Fruit fly (Drosophila melanogaster) whole organism, embryonic: ENCODE data around the gene CG42494.

Experiments
- BtbVII ChIP-seq: fragments of 200-800 bp; sonication (Bioruptor generic); optimal IDR thresholded peaks from 3 replicates; lab custom pipeline; 2017; ENCODE audit warnings: missing biosample characterization, mild to moderate bottlenecking, missing genetic modification characterization
- CG1024 ChIP-seq: fragments of 200-800 bp; sonication (Bioruptor generic); IDR thresholded peaks from 2 replicates; pipeline ENCODE4 v1.3.6; 2022; ENCODE audit warnings: missing biosample characterization, missing genetic modification characterization
- CG11456 ChIP-seq: fragments of 200-800 bp; sonication (Bioruptor generic); IDR thresholded peaks from 3 replicates; pipeline ENCODE4 v1.3.6; 2022; ENCODE audit warnings: missing biosample characterization, missing genetic modification characterization
- CG13775 ChIP-seq: fragments of 200-800 bp; sonication (Bioruptor generic); optimal IDR thresholded peaks from 3 replicates; lab custom pipeline; 2017; ENCODE audit warnings: missing biosample characterization, mild to moderate bottlenecking, missing genetic modification characterization
- CG14441 ChIP-seq: fragments of 200-800 bp; sonication (Bioruptor generic); IDR thresholded peaks from 2 replicates; pipeline ENCODE4 v1.3.6; 2022; ENCODE audit warnings: missing biosample characterization, missing genetic modification characterization
- CG14965 ChIP-seq: fragments of 200-800 bp; sonication (Bioruptor generic); optimal IDR thresholded peaks from 2 replicates; lab custom pipeline; 2016; ENCODE audit warnings: missing biosample characterization, missing genetic modification characterization, borderline replicate concordance
- CG15514 ChIP-seq: fragments of 200-800 bp; sonication (Bioruptor generic); optimal IDR thresholded peaks from 3 replicates; lab custom pipeline; 2017; ENCODE audit warnings: missing biosample characterization, missing genetic modification characterization, mild to moderate bottlenecking, moderate library complexity, missing genetic modification reagents
- CG16779 ChIP-seq: fragments of 200-800 bp; sonication (Bioruptor generic); IDR thresholded peaks from 2 replicates; pipeline ENCODE4 v1.3.6; 2022; ENCODE audit warnings: missing biosample characterization, missing genetic modification characterization
- CG17359 ChIP-seq: fragments of 200-800 bp; sonication (Bioruptor generic); optimal IDR thresholded peaks from 3 replicates; lab custom pipeline; 2018; ENCODE audit warnings: missing biosample characterization, mild to moderate bottlenecking, missing genetic modification characterization, moderate library complexity
- CG2202 ChIP-seq: fragments of 200-800 bp; sonication (Bioruptor generic); optimal IDR thresholded peaks from 2 replicates; lab custom pipeline; 2018; ENCODE audit warnings: missing biosample characterization, mild to moderate bottlenecking, missing genetic modification characterization
- CG31388 ChIP-seq: fragments of 200-800 bp; sonication (Bioruptor generic); optimal IDR thresholded peaks from 2 replicates; lab custom pipeline; 2016; ENCODE audit warnings: missing biosample characterization, missing genetic modification characterization
- CG31441 ChIP-seq: fragments of 200-800 bp; sonication (Bioruptor generic); IDR thresholded peaks from 2 replicates; pipeline ENCODE4 v1.3.6; 2022; ENCODE audit warnings: missing biosample characterization, missing genetic modification characterization
- CG3163 ChIP-seq: fragments of 200-800 bp; sonication (Bioruptor generic); optimal IDR thresholded peaks from 3 replicates; lab custom pipeline; 2016; ENCODE audit warnings: missing biosample characterization, missing genetic modification characterization
- CG3838 ChIP-seq: fragments of 200-800 bp; sonication (Bioruptor generic); optimal IDR thresholded peaks from 3 replicates; lab custom pipeline; 2016; ENCODE audit warnings: missing biosample characterization, missing genetic modification characterization
- CG4617 ChIP-seq: fragments of 200-800 bp; sonication (Bioruptor generic); optimal IDR thresholded peaks from 3 replicates; lab custom pipeline; 2016; ENCODE audit warnings: missing biosample characterization, missing genetic modification characterization, borderline replicate concordance
- CG4730 ChIP-seq: fragments of 200-800 bp; sonication (Bioruptor generic); IDR thresholded peaks from 2 replicates; pipeline ENCODE4 v1.3.6; 2022; ENCODE audit warnings: missing biosample characterization, missing genetic modification characterization
- CG6683 ChIP-seq: fragments of 200-800 bp; sonication (Bioruptor generic); optimal IDR thresholded peaks from 2 replicates; lab custom pipeline; 2017; ENCODE audit warnings: missing biosample characterization, mild to moderate bottlenecking, missing genetic modification characterization, missing genetic modification reagents
- CG6791 ChIP-seq: fragments of 200-800 bp; sonication (Bioruptor generic); IDR thresholded peaks from 3 replicates; pipeline ENCODE4 v1.3.6; 2022; ENCODE audit warnings: missing biosample characterization, missing genetic modification characterization; ENCODE audit not compliant: partially characterized antibody
- CG7357 ChIP-seq: fragments of 200-800 bp; sonication (Bioruptor generic); IDR thresholded peaks from 3 replicates; pipeline ENCODE4 v1.3.6; 2022; ENCODE audit warnings: missing biosample characterization, missing genetic modification characterization
- CG7839 ChIP-seq: fragments of 200-800 bp; sonication (Bioruptor generic); optimal IDR thresholded peaks from 3 replicates; lab custom pipeline; 2018; ENCODE audit warnings: missing biosample characterization, mild to moderate bottlenecking, missing genetic modification characterization, moderate library complexity
- CG8359 ChIP-seq: fragments of 200-800 bp; sonication (Bioruptor generic); optimal IDR thresholded peaks from 2 replicates; lab custom pipeline; 2017; ENCODE audit warnings: missing biosample characterization, mild to moderate bottlenecking, missing genetic modification characterization, borderline replicate concordance
- CG9727 ChIP-seq: fragments of 200-800 bp; sonication (Bioruptor generic); optimal IDR thresholded peaks from 3 replicates; lab custom pipeline; 2017; ENCODE audit warnings: missing biosample characterization, mild to moderate bottlenecking, missing genetic modification characterization
- CoRest ChIP-seq: fragments of 200-800 bp; sonication (Bioruptor generic); optimal IDR thresholded peaks from 3 replicates; lab custom pipeline; 2018; ENCODE audit warnings: missing biosample characterization, mild to moderate bottlenecking, missing genetic modification characterization, moderate library complexity
- Gug ChIP-seq: fragments of 200-800 bp; sonication (Bioruptor generic); IDR thresholded peaks from 4 replicates; pipeline ENCODE4 v1.3.6; 2022; ENCODE audit warnings: missing biosample characterization, missing genetic modification characterization
- Jarid2 ChIP-seq: fragments of 200-800 bp; sonication (Bioruptor generic); optimal IDR thresholded peaks from 3 replicates; lab custom pipeline; 2017; ENCODE audit warnings: mild to moderate bottlenecking, missing biosample characterization, missing genetic modification reagents, missing genetic modification characterization
- Max ChIP-seq: fragments of 200-800 bp; sonication (Bioruptor generic); optimal IDR thresholded peaks from 2 replicates; lab custom pipeline; 2016; ENCODE audit warnings: missing biosample characterization, mild to moderate bottlenecking, missing genetic modification characterization
- Mrtf ChIP-seq: fragments of 200-800 bp; sonication (Bioruptor generic); IDR thresholded peaks from 3 replicates; pipeline ENCODE4 v1.3.6; 2022; ENCODE audit warnings: missing biosample characterization, missing genetic modification characterization
- YL-1 ChIP-seq: fragments of 200-800 bp; sonication (Bioruptor generic); optimal IDR thresholded peaks from 3 replicates; lab custom pipeline; 2017; ENCODE audit warnings: missing biosample characterization, mild to moderate bottlenecking, missing genetic modification characterization
- bbx ChIP-seq: fragments of 200-800 bp; sonication (Bioruptor generic); IDR thresholded peaks from 2 replicates; pipeline ENCODE4 v1.3.6; 2022; ENCODE audit warnings: missing biosample characterization, missing genetic modification characterization; ENCODE audit not compliant: partially characterized antibody
- btn ChIP-seq: fragments of 200-800 bp; sonication (Bioruptor generic); optimal IDR thresholded peaks from 2 replicates; lab custom pipeline; 2016; ENCODE audit warnings: missing biosample characterization, missing genetic modification characterization
- chn ChIP-seq: fragments of 200-800 bp; sonication (Bioruptor generic); optimal IDR thresholded peaks from 2 replicates; lab custom pipeline; 2016; ENCODE audit warnings: missing biosample characterization, missing genetic modification characterization
- cwo ChIP-seq: fragments of 200-800 bp; sonication (Bioruptor generic); optimal IDR thresholded peaks from 3 replicates; lab custom pipeline; 2017; ENCODE audit warnings: missing biosample characterization, missing genetic modification characterization, mild to moderate bottlenecking, moderate library complexity, missing genetic modification reagents
- dan ChIP-seq: fragments of 200-800 bp; sonication (Bioruptor generic); IDR thresholded peaks from 2 replicates; pipeline ENCODE4 v1.3.6; 2022; ENCODE audit warnings: missing biosample characterization, missing genetic modification characterization
- disco-r ChIP-seq: fragments of 200-800 bp; sonication (Bioruptor generic); optimal IDR thresholded peaks from 2 replicates; lab custom pipeline; 2016; ENCODE audit warnings: missing biosample characterization, missing genetic modification characterization
- dmrt11E ChIP-seq: fragments of 200-800 bp; sonication (Bioruptor generic); optimal IDR thresholded peaks from 3 replicates; lab custom pipeline; 2018; ENCODE audit warnings: missing biosample characterization, mild to moderate bottlenecking, missing genetic modification characterization, moderate library complexity
- exex ChIP-seq: fragments of 200-800 bp; sonication (Bioruptor generic); optimal IDR thresholded peaks from 4 replicates; lab custom pipeline; 2018; ENCODE audit warnings: missing biosample characterization, mild to moderate bottlenecking, missing genetic modification characterization, moderate library complexity
- fd3F ChIP-seq: fragments of 200-800 bp; sonication (Bioruptor generic); optimal IDR thresholded peaks from 2 replicates; lab custom pipeline; 2018; ENCODE audit warnings: missing biosample characterization, mild to moderate bottlenecking, missing genetic modification characterization, moderate library complexity
- fd64A ChIP-seq: fragments of 200-800 bp; sonication (Bioruptor generic); optimal IDR thresholded peaks from 3 replicates; lab custom pipeline; 2018; ENCODE audit warnings: missing biosample characterization, mild to moderate bottlenecking, missing genetic modification characterization
- gem ChIP-seq: fragments of 200-800 bp; sonication (Bioruptor generic); optimal IDR thresholded peaks from 2 replicates; lab custom pipeline; 2019; ENCODE audit warnings: missing biosample characterization, mild to moderate bottlenecking, missing genetic modification characterization, moderate library complexity
- gro ChIP-seq: fragments of 200-800 bp; sonication (Bioruptor generic); optimal IDR thresholded peaks from 2 replicates; lab custom pipeline; 2016; ENCODE audit warnings: missing biosample characterization, missing genetic modification characterization
- h ChIP-seq: fragments of >200 bp; optimal IDR thresholded peaks from 2 replicates; lab custom pipeline; 2017
- lola ChIP-seq, 3 experiments: fragments of >200 bp in 2 of 3; fragments of 200-800 bp in 1 of 3; sonication (Bioruptor generic) in 1 of 3; optimal IDR thresholded peaks; 2 replicates each; lab custom pipeline; 2017 to 2019; ENCODE audit warnings: missing biosample characterization in 3 of 3, missing genetic modification characterization in 3 of 3, mild to moderate bottlenecking in 1 of 3, moderate library complexity in 1 of 3
- nmo ChIP-seq: fragments of 200-800 bp; sonication (Bioruptor generic); optimal IDR thresholded peaks from 2 replicates; lab custom pipeline; 2018; ENCODE audit warnings: missing biosample characterization, mild to moderate bottlenecking, missing genetic modification characterization, moderate library complexity
- otp ChIP-seq: fragments of 200-800 bp; sonication (Bioruptor generic); IDR thresholded peaks from 3 replicates; pipeline ENCODE4, ENCODE4 v1.3.6; 2022; ENCODE audit warnings: missing biosample characterization, missing genetic modification characterization
- sens-2 ChIP-seq: fragments of 200-800 bp; sonication (Bioruptor generic); IDR thresholded peaks from 2 replicates; pipeline ENCODE4 v1.3.6; 2022; ENCODE audit warnings: missing biosample characterization, missing genetic modification characterization
- stwl ChIP-seq: fragments of 200-800 bp; sonication (Bioruptor generic); optimal IDR thresholded peaks from 3 replicates; lab custom pipeline; 2018; ENCODE audit warnings: missing biosample characterization, mild to moderate bottlenecking, missing genetic modification characterization, moderate library complexity
- tio ChIP-seq: fragments of 200-800 bp; sonication (Bioruptor generic); optimal IDR thresholded peaks from 2 replicates; lab custom pipeline; 2017; ENCODE audit warnings: missing biosample characterization, missing genetic modification characterization, inconsistent platforms
- tna ChIP-seq: fragments of 200-800 bp; sonication (Bioruptor generic); IDR thresholded peaks from 2 replicates; pipeline ENCODE4 v1.3.6; 2022; ENCODE audit warnings: missing biosample characterization, missing genetic modification characterization; ENCODE audit not compliant: partially characterized antibody
- unc-4 ChIP-seq: fragments of 200-800 bp; sonication (Bioruptor generic); IDR thresholded peaks from 2 replicates; pipeline ENCODE4 v1.3.6; 2022; ENCODE audit warnings: missing biosample characterization, missing genetic modification characterization; ENCODE audit not compliant: partially characterized antibody
- zen ChIP-seq: fragments of 200-800 bp; sonication (Bioruptor generic); optimal IDR thresholded peaks from 3 replicates; lab custom pipeline; 2018; ENCODE audit warnings: missing biosample characterization, mild to moderate bottlenecking, missing genetic modification characterization, moderate library complexity

The CG42494 gene

DNA sequence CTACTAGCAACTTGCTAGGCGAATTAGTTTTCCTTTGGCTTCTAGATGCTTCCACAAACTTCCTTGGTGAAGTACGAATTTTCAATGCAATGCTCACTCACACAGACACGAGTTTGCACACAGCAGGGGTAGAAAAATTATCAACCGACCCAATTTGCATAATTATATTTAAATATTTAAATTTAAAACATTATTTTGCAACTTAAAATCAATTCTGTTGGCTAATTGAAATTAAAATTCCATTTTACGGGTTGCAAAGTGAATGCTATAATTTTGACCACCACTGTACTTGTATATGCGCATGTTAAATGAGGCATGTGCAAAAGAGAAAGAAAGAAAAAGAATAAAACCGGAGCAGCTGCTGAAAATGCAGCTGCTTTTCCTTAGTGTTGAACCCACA is 9.9 kb downstream of the CG42494 start (continued):
- TF ChIP-seq Jarid2 (peak; percentile 67), CoRest (tag; lab: Kevin White, UChicago) (peak; percentile 92), CG31441 (GFP tag; lab: Robert Waterston, UW) (peak; percentile 96), CG7357 (GFP tag; lab: Robert Waterston, UW) (peak; percentile 82), h (lab: Kevin White, UChicago) (no peak), btn (GFP tag; lab: Kevin White, UChicago) (no peak), fd3F (GFP tag; lab: Kevin White, UChicago) (peak; percentile 91), chn (GFP tag; lab: Kevin White, UChicago) (peak; percentile 76), stwl (peak; percentile 50), CG13775 (GFP tag; lab: Kevin White, UChicago) (peak; percentile 88), CG4730 (GFP tag; lab: Robert Waterston, UW) (peak; percentile 90), CG15514 (GFP tag; lab: Kevin White, UChicago) (peak; percentile 88), CG3163 (GFP tag; lab: Kevin White, UChicago) (no peak), YL-1 (GFP tag; lab: Kevin White, UChicago) (peak; percentile 74), CG3838 (GFP tag; lab: Kevin White, UChicago) (peak; percentile 56), unc-4 (GFP tag; lab: Robert Waterston, UW) (no peak), nmo (peak; percentile 96), zen (tag; lab: Kevin White, UChicago) (peak; percentile 97), CG11456 (peak; percentile 91), CG31388 (peak; percentile 64), bbx (GFP tag; lab: Robert Waterston, UW) (no peak), CG6683 (GFP tag; lab: Kevin White, UChicago) (peak; percentile 86), dmrt11E (tag; lab: Kevin White, UChicago) (peak; percentile 93), CG14441 (GFP tag; lab: Robert Waterston, UW) (peak; percentile 94), CG4617 (GFP tag; lab: Kevin White, UChicago) (peak; percentile 61), CG6791 (GFP tag; lab: Robert Waterston, UW) (no peak), CG8359 (GFP tag; lab: Kevin White, UChicago) (peak; percentile 73), tio (peak; percentile 88), tna (GFP tag; lab: Robert Waterston, UW) (no peak), CG2202 (tag; lab: Kevin White, UChicago) (peak; percentile 87), CG17359 (peak; percentile 98), CG16779 (GFP tag; lab: Robert Waterston, UW) (peak; percentile 84; the same call in 1 of the 2 replicates), gro (peak; percentile 42), CG9727 (GFP tag; lab: Kevin White, UChicago) (peak; percentile 94), BtbVII (GFP tag; lab: Kevin White, UChicago) (peak; percentile 95), fd64A (peak; percentile 86), disco-r (GFP tag; lab: Kevin White, UChicago) (peak; percentile 28), dan (GFP tag; lab: Robert Waterston, UW) (peak; percentile 75), cwo (GFP tag; lab: Kevin White, UChicago) (peak; percentile 89), Mrtf (GFP tag; lab: Robert Waterston, UW) (peak; percentile 86), CG14965 (GFP tag; lab: Kevin White, UChicago) (no peak), sens-2 (GFP tag; lab: Robert Waterston, UW) (peak; percentile 92), Max (peak; percentile 86), CG7839 (tag; lab: Kevin White, UChicago) (peak; percentile 95), lola (GFP tag; optimal IDR thresholded peaks at IDR 0.05; lab: Kevin White, UChicago) (peak in 1 of 3 experiments; percentile 88), exex (peak; percentile 58), otp (GFP tag; lab: Robert Waterston, UW) (peak; percentile 92; the same call in 2 of the 3 replicates), CG1024 (GFP tag; lab: Robert Waterston, UW) (peak; percentile 91), Gug (GFP tag; lab: Robert Waterston, UW) (peak; percentile 88), gem (tag; lab: Kevin White, UChicago) (peak; percentile 96)
